Fruit fly (Drosophila melanogaster): ENCODE measurements around the gene Pink1.

DNA sequence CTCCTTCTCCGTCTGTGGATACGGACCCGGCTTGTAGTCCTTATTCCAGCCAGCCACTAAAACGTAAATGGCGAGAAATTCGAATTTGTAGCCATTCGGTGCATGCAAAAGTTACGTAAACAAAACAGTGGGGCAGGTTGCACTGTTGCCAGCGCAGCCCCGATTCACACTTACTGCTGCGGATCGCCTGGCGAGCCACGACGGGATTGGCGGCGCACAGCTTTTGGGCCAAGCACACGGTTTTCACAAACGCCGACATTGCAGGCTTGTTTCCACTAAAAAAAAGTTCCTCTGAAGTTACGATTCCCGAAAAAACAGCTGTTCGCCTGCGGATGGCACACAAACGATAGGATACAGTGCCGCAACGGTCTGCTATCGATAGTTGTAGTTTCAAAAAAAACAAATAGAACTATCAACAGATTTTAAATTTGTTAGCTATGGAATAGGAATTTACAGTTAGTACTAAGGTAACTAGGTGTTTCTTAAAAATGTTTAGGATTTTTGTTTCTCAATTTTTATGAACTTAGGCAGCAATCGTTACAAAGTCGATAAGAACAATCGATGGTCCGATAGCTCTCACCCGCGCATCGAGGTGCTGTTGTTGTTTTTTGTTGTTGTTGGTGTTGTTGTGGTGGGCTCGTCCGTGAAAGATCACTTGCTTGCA is 5.6 kb upstream of the Pink1 start, which contains the start of gene Fum1:
- TF ChIP-seq Dll (optimal IDR thresholded peaks at IDR 0.05) (no peak), CG8478 (optimal IDR thresholded peaks at IDR 0.05) (no peak), pan (optimal IDR thresholded peaks at IDR 0.05) (no peak), psq (optimal IDR thresholded peaks at IDR 0.05) (no peak)

Measured in whole organism.